Worm (Caenorhabditis elegans) whole organism, late embryonic: ENCODE data around the gene H23N18.6.

Experiments used
- C38D4.7 ChIP-seq: fragments of 200-800 bp; sonication (Bioruptor generic); optimal IDR thresholded peaks from 2 replicates; lab custom pipeline; 2018; ENCODE audit warnings: mild to moderate bottlenecking, missing genetic modification characterization, moderate library complexity, missing compliant biosample characterization
- F13H6.1 ChIP-seq: sonication (generic microtip); optimal IDR thresholded peaks from 2 replicates; lab custom pipeline; 2016; ENCODE audit warnings: missing genetic modification characterization, missing compliant biosample characterization
- K09A11.1 ChIP-seq: sonication (generic microtip); optimal IDR thresholded peaks from 2 replicates; lab custom pipeline; 2017; ENCODE audit warnings: antibody characterized with exemption, mild to moderate bottlenecking, missing genetic modification characterization, missing compliant biosample characterization; ENCODE audit not compliant: insufficient read depth
- T23F11.4 ChIP-seq: fragments of 200-800 bp; sonication (Bioruptor generic); optimal IDR thresholded peaks from 2 replicates; lab custom pipeline; 2018; ENCODE audit warnings: mild to moderate bottlenecking, missing genetic modification characterization, missing compliant biosample characterization
- Y22D7AL.16 ChIP-seq: sonication (generic microtip); optimal IDR thresholded peaks from 2 replicates; lab custom pipeline; 2016; ENCODE audit warnings: missing genetic modification characterization, missing compliant biosample characterization
- ceh-14 ChIP-seq: sonication (generic microtip); optimal IDR thresholded peaks from 2 replicates; lab custom pipeline; 2016; ENCODE audit warnings: missing genotype, missing genetic modification characterization, missing compliant biosample characterization
- ceh-2 ChIP-seq: sonication (generic microtip); optimal IDR thresholded peaks from 2 replicates; lab custom pipeline; 2016; ENCODE audit warnings: missing genotype, missing genetic modification characterization, missing compliant biosample characterization
- ceh-34 ChIP-seq: sonication (generic microtip); optimal IDR thresholded peaks from 2 replicates; lab custom pipeline; 2016; ENCODE audit warnings: mild to moderate bottlenecking, missing genetic modification characterization, missing compliant biosample characterization
- che-1 ChIP-seq: sonication (generic microtip); optimal IDR thresholded peaks from 2 replicates; lab custom pipeline; 2016; ENCODE audit warnings: mild to moderate bottlenecking, missing genetic modification characterization, missing compliant biosample characterization
- dmd-4 ChIP-seq: sonication (generic microtip); optimal IDR thresholded peaks from 2 replicates; lab custom pipeline; 2016; ENCODE audit warnings: borderline replicate concordance, missing genetic modification characterization, missing compliant biosample characterization
- elt-2 ChIP-seq: sonication (generic microtip); optimal IDR thresholded peaks from 2 replicates; lab custom pipeline; 2016; ENCODE audit warnings: missing genetic modification reagents, missing genetic modification characterization, missing compliant biosample characterization
- elt-4 ChIP-seq: sonication (generic microtip); optimal IDR thresholded peaks from 2 replicates; lab custom pipeline; 2016; ENCODE audit warnings: missing genetic modification characterization, missing compliant biosample characterization
- eyg-1 ChIP-seq: sonication (generic microtip); optimal IDR thresholded peaks from 2 replicates; lab custom pipeline; 2016; ENCODE audit warnings: missing genotype, missing genetic modification characterization, missing compliant biosample characterization
- fax-1 ChIP-seq: sonication (generic microtip); optimal IDR thresholded peaks from 2 replicates; lab custom pipeline; 2016; ENCODE audit warnings: missing genotype, missing genetic modification characterization, missing compliant biosample characterization
- fkh-10 ChIP-seq: fragments of 150-350 bp; optimal IDR thresholded peaks from 2 replicates; lab custom pipeline; 2014; ENCODE audit warnings: missing biosample characterization, missing genetic modification reagents, missing genetic modification characterization
- hlh-30 ChIP-seq: sonication (generic microtip); optimal IDR thresholded peaks from 2 replicates; lab custom pipeline; 2017; ENCODE audit warnings: antibody characterized with exemption, missing genetic modification characterization, missing compliant biosample characterization; ENCODE audit not compliant: insufficient read depth
- hlh-6 ChIP-seq: sonication (generic microtip); optimal IDR thresholded peaks from 2 replicates; lab custom pipeline; 2016; ENCODE audit warnings: missing genotype, missing genetic modification characterization, missing compliant biosample characterization
- hlh-8 ChIP-seq: sonication (generic microtip); optimal IDR thresholded peaks from 2 replicates; lab custom pipeline; 2016; ENCODE audit warnings: missing genotype, missing genetic modification characterization, missing compliant biosample characterization
- lim-6 ChIP-seq: sonication (generic microtip); optimal IDR thresholded peaks from 2 replicates; lab custom pipeline; 2016; ENCODE audit warnings: missing genetic modification characterization, missing compliant biosample characterization
- lin-11 ChIP-seq: fragments of 200-800 bp; sonication (Bioruptor generic); optimal IDR thresholded peaks from 2 replicates; lab custom pipeline; 2018; ENCODE audit warnings: mild to moderate bottlenecking, missing genetic modification characterization, missing compliant biosample characterization
- nhr-232 ChIP-seq: sonication (generic microtip); optimal IDR thresholded peaks from 2 replicates; lab custom pipeline; 2016; ENCODE audit warnings: missing genetic modification characterization, missing compliant biosample characterization
- npax-4 ChIP-seq: sonication (generic microtip); optimal IDR thresholded peaks from 2 replicates; lab custom pipeline; 2016; ENCODE audit warnings: missing genetic modification characterization, missing compliant biosample characterization
- odd-2 ChIP-seq: sonication (generic microtip); optimal IDR thresholded peaks from 2 replicates; lab custom pipeline; 2017; ENCODE audit warnings: antibody characterized with exemption, mild to moderate bottlenecking, missing genetic modification characterization, missing compliant biosample characterization
- pax-1 ChIP-seq: fragments of 150-350 bp; optimal IDR thresholded peaks from 2 replicates; lab custom pipeline; 2014; ENCODE audit warnings: missing biosample characterization, missing genetic modification characterization
- pha-2 ChIP-seq: sonication (generic microtip); optimal IDR thresholded peaks from 2 replicates; lab custom pipeline; 2017; ENCODE audit warnings: mild to moderate bottlenecking, missing genetic modification characterization, missing compliant biosample characterization
- pqm-1 ChIP-seq: sonication (generic microtip); optimal IDR thresholded peaks from 2 replicates; lab custom pipeline; 2016; ENCODE audit warnings: missing genetic modification characterization, missing compliant biosample characterization
- pros-1 ChIP-seq: fragments of 150-350 bp; optimal IDR thresholded peaks from 2 replicates; lab custom pipeline; 2014; ENCODE audit warnings: missing biosample characterization, missing genetic modification reagents, missing genetic modification characterization
- ref-2 ChIP-seq: sonication (generic microtip); optimal IDR thresholded peaks from 2 replicates; lab custom pipeline; 2016; ENCODE audit warnings: missing genetic modification characterization, missing compliant biosample characterization
- rnt-1 ChIP-seq: sonication (generic microtip); optimal IDR thresholded peaks from 2 replicates; lab custom pipeline; 2016; ENCODE audit warnings: missing genetic modification characterization, missing compliant biosample characterization
- sdc-2 ChIP-seq: sonication (generic microtip); optimal IDR thresholded peaks from 2 replicates; lab custom pipeline; 2016; ENCODE audit warnings: missing genotype, missing genetic modification characterization, missing compliant biosample characterization
- sox-2 ChIP-seq: fragments of 200-800 bp; sonication (Bioruptor generic); IDR thresholded peaks from 2 replicates; pipeline ENCODE4 v1.3.6; 2022; ENCODE audit warnings: missing genetic modification reagents, missing genetic modification characterization, missing compliant biosample characterization
- sox-4 ChIP-seq: sonication (generic microtip); optimal IDR thresholded peaks from 2 replicates; lab custom pipeline; 2017; ENCODE audit warnings: mild to moderate bottlenecking, missing genetic modification characterization, inconsistent platforms, missing compliant biosample characterization
- syd-9 ChIP-seq: sonication (generic microtip); optimal IDR thresholded peaks from 2 replicates; lab custom pipeline; 2016; ENCODE audit warnings: mild to moderate bottlenecking, missing genetic modification characterization, moderate library complexity, missing compliant biosample characterization
- tbx-2 ChIP-seq: sonication (generic microtip); optimal IDR thresholded peaks from 2 replicates; lab custom pipeline; 2016; ENCODE audit warnings: missing genetic modification characterization, missing compliant biosample characterization
- tbx-7 ChIP-seq: sonication (generic microtip); optimal IDR thresholded peaks from 2 replicates; lab custom pipeline; 2016; ENCODE audit warnings: missing genotype, missing genetic modification characterization, missing compliant biosample characterization
- ttx-3 ChIP-seq: sonication (generic microtip); optimal IDR thresholded peaks from 2 replicates; lab custom pipeline; 2016; ENCODE audit warnings: missing genetic modification reagents, missing genetic modification characterization, missing compliant biosample characterization
- unc-3 ChIP-seq, 2 experiments: fragments of 200-800 bp in 1 of 2; sonication (Bioruptor generic) in 1 of 2; sonication (generic microtip) in 1 of 2; conservative IDR thresholded peaks in 1 of 2; optimal IDR thresholded peaks in 1 of 2; 2 replicates each; pipeline versions ENCODE4 v1.3.6 to Lab custom; 2016 to 2022; ENCODE audit warnings: missing compliant biosample characterization in 2 of 2, missing genetic modification characterization in 2 of 2, missing genetic modification reagents in 1 of 2
- unc-42 ChIP-seq: sonication (generic microtip); optimal IDR thresholded peaks from 2 replicates; lab custom pipeline; 2016; ENCODE audit warnings: missing genotype, missing genetic modification characterization, missing compliant biosample characterization
- ztf-16 ChIP-seq: sonication (generic microtip); optimal IDR thresholded peaks from 2 replicates; lab custom pipeline; 2017; ENCODE audit warnings: missing genetic modification characterization, missing compliant biosample characterization

The H23N18.6 gene

ce11 chrV:4960686-4961085, 45.8 kb upstream of the H23N18.6 start:
- TF ChIP-seq lin-11 (tag; lab: Kevin White, UChicago) (no peak), Y22D7AL.16 (no peak), unc-3 (GFP tag; conservative IDR thresholded peaks at IDR 0.05; lab: Robert Waterston, UW) (no peak), unc-3 (tag; optimal IDR thresholded peaks at IDR 0.05; lab: Kevin White, UChicago) (no peak), sox-4 (tag; lab: Kevin White, UChicago) (no peak), fax-1 (no peak), tbx-7 (tag; lab: Kevin White, UChicago) (no peak), pqm-1 (tag; lab: Kevin White, UChicago) (no peak), pros-1 (tag; lab: Kevin White, UChicago) (no peak), odd-2 (tag; lab: Kevin White, UChicago) (no peak), ztf-16 (tag; lab: Kevin White, UChicago) (no peak), che-1 (tag; lab: Kevin White, UChicago) (no peak)
- TF ChIP-seq, all 69 proteins: peak for 0

DNA sequence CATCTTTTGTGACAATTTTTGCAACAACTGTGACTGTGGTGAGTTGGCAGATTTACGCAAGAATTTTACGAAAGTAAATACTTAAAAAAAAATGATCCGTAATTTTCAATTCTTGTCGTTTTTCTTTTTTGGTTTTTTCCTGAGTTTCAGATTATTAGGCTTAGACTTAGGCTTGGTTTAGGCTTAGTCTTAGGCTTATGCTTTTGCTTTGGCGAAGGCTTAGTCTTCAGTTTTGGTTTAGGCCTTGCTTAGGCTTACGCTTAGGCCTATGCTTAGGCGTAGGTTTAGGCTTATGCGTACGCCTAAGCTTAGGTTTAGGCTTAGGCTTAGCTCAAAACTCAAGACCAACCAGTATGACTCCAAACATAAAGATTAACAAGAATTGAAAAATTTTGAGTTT, 42.7 kb upstream of the H23N18.6 start:
- TF ChIP-seq fax-1 (no peak), npax-4 (tag; lab: Kevin White, UChicago) (no peak), unc-42 (tag; lab: Kevin White, UChicago) (no peak), dmd-4 (tag; lab: Kevin White, UChicago) (no peak), K09A11.1 (tag; lab: Kevin White, UChicago) (no peak), hlh-8 (tag; lab: Kevin White, UChicago) (no peak), eyg-1 (tag; lab: Kevin White, UChicago) (no peak), nhr-232 (tag; lab: Kevin White, UChicago) (no peak), elt-2 (no peak), rnt-1 (tag; lab: Kevin White, UChicago) (no peak), T23F11.4 (GFP tag; lab: Kevin White, UChicago) (no peak), F13H6.1 (tag; lab: Kevin White, UChicago) (no peak), hlh-6 (tag; lab: Kevin White, UChicago) (no peak), ttx-3 (tag; lab: Kevin White, UChicago) (no peak), syd-9 (tag; lab: Kevin White, UChicago) (no peak), sox-2 (GFP tag; lab: Robert Waterston, UW) (no peak), fkh-10 (GFP tag; lab: Kevin White, UChicago) (no peak), lin-11 (tag; lab: Kevin White, UChicago) (no peak)

- TF ChIP-seq tbx-2 (no peak), ceh-14 (tag; lab: Kevin White, UChicago) (no peak), hlh-30 (tag; lab: Kevin White, UChicago) (no peak), nhr-232 (tag; lab: Kevin White, UChicago) (no peak), ceh-34 (tag; lab: Kevin White, UChicago) (no peak), lim-6 (tag; lab: Kevin White, UChicago) (no peak), pha-2 (tag; lab: Kevin White, UChicago) (no peak), C38D4.7 (no peak), elt-4 (tag; lab: Kevin White, UChicago) (no peak)
Measured at ce11 chrV:4956529-4956928, 41.6 kb upstream of the H23N18.6 start, which contains the start of gene str-208. TSS of gene str-208 (plus strand) at chrV:4956829.

DNA sequence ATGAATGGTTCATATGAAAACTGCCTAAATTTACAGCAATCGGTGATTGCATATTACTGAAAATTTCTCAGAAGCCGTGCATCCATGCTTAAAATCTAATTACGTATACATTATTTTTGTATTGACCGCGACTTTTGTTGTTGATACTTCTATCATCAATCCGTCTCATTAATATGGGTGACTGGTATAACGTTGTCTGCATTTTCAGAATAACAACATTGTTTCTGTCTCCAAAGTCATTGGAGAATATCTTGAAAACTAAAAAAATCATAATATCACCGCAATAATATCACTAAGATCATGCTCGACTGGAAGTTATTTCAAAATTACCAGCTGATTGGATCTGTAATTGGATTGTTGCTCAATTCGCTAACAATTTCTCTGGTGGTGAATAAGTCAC, 36.6 kb upstream of the H23N18.6 start, which contains the start of gene str-207:
str-207 (plus strand) TSS at position 301 of the 400 bp plus-strand sequence.
- TF ChIP-seq ref-2 (tag; lab: Kevin White, UChicago) (no peak), pax-1 (tag; lab: Kevin White, UChicago) (no peak), sdc-2 (tag; lab: Kevin White, UChicago) (no peak), ceh-2 (no peak)
